Worm (Caenorhabditis elegans): Measurements from ENCODE around the gene gsp-2.

ce11 chrIII:7338009-7338408 is 1.6 kb downstream of the gsp-2 start:
- TF ChIP-seq W03F9.2 (tag; optimal IDR thresholded peaks at IDR 0.05) (no peak), him-1 (tag; optimal IDR thresholded peaks at IDR 0.05) (no peak), dao-5 (tag; optimal IDR thresholded peaks at IDR 0.05) (no peak)

All from whole organism, L4/young adult.